Fruit fly (Drosophila melanogaster) whole organism, embryonic: ENCODE data around the gene Blm.
A peak's percentile ranks its signal among the peaks of the same experiment; 100 is the strongest.

ENCODE experiments used
- ATbp ChIP-seq: fragments of 200-800 bp; sonication (Bioruptor generic); optimal IDR thresholded peaks from 2 replicates; lab custom pipeline; 2017; ENCODE audit warnings: missing biosample characterization, mild to moderate bottlenecking, missing genetic modification characterization, missing genetic modification reagents
- CG11456 ChIP-seq: fragments of 200-800 bp; sonication (Bioruptor generic); IDR thresholded peaks from 3 replicates; pipeline ENCODE4 v1.3.6; 2022; ENCODE audit warnings: missing biosample characterization, missing genetic modification characterization
- CG11504 ChIP-seq: fragments of 200-800 bp; sonication (Bioruptor generic); optimal IDR thresholded peaks from 3 replicates; lab custom pipeline; 2019; ENCODE audit warnings: missing biosample characterization, mild to moderate bottlenecking, missing genetic modification characterization, moderate library complexity
- CG11723 ChIP-seq: fragments of 200-800 bp; sonication (Bioruptor generic); optimal IDR thresholded peaks from 2 replicates; lab custom pipeline; 2017; ENCODE audit warnings: missing biosample characterization, mild to moderate bottlenecking, missing genetic modification characterization
- CG12299 ChIP-seq: fragments of 200-800 bp; sonication (Bioruptor generic); optimal IDR thresholded peaks from 2 replicates; lab custom pipeline; 2018; ENCODE audit warnings: missing biosample characterization, mild to moderate bottlenecking, missing genetic modification characterization
- CG12391 ChIP-seq: fragments of 200-800 bp; sonication (Bioruptor generic); optimal IDR thresholded peaks from 3 replicates; lab custom pipeline; 2018; ENCODE audit warnings: missing biosample characterization, mild to moderate bottlenecking, missing genetic modification characterization, moderate library complexity
- CG13296 ChIP-seq: fragments of 200-800 bp; sonication (Bioruptor generic); optimal IDR thresholded peaks from 3 replicates; lab custom pipeline; 2018; ENCODE audit warnings: missing biosample characterization, mild to moderate bottlenecking, missing genetic modification characterization
- CG15601 ChIP-seq: fragments of 200-800 bp; sonication (Bioruptor generic); optimal IDR thresholded peaks from 3 replicates; lab custom pipeline; 2019; ENCODE audit warnings: missing biosample characterization, mild to moderate bottlenecking, missing genetic modification characterization, moderate library complexity
- CG1603 ChIP-seq: fragments of 200-800 bp; sonication (Bioruptor generic); optimal IDR thresholded peaks from 2 replicates; lab custom pipeline; 2019; ENCODE audit warnings: missing biosample characterization, mild to moderate bottlenecking, missing genetic modification characterization, moderate library complexity
- CG16815 ChIP-seq: fragments of 200-800 bp; sonication (Bioruptor generic); optimal IDR thresholded peaks from 3 replicates; lab custom pipeline; 2017; ENCODE audit warnings: missing biosample characterization, mild to moderate bottlenecking, missing genetic modification characterization
- CG1792 ChIP-seq: fragments of 200-800 bp; sonication (Bioruptor generic); optimal IDR thresholded peaks from 2 replicates; lab custom pipeline; 2016; ENCODE audit warnings: missing biosample characterization, missing genetic modification characterization
- CG18011 ChIP-seq: fragments of 200-800 bp; sonication (Bioruptor generic); optimal IDR thresholded peaks from 2 replicates; lab custom pipeline; 2017; ENCODE audit warnings: missing biosample characterization, missing genetic modification characterization, mild to moderate bottlenecking, moderate library complexity, missing genotype
- CG2129 ChIP-seq: fragments of 200-800 bp; sonication (Bioruptor generic); IDR thresholded peaks from 2 replicates; pipeline ENCODE4 v1.3.6; 2022; ENCODE audit warnings: missing biosample characterization, missing genetic modification characterization; ENCODE audit not compliant: partially characterized antibody
- CG2202 ChIP-seq: fragments of 200-800 bp; sonication (Bioruptor generic); optimal IDR thresholded peaks from 2 replicates; lab custom pipeline; 2018; ENCODE audit warnings: missing biosample characterization, mild to moderate bottlenecking, missing genetic modification characterization
- CG34224 ChIP-seq: fragments of 200-800 bp; sonication (Bioruptor generic); IDR thresholded peaks from 3 replicates; pipeline ENCODE4 v1.3.6; 2022; ENCODE audit warnings: missing biosample characterization, missing genetic modification characterization; ENCODE audit not compliant: partially characterized antibody
- CG34376 ChIP-seq: fragments of 200-800 bp; sonication (Bioruptor generic); optimal IDR thresholded peaks from 2 replicates; lab custom pipeline; 2018; ENCODE audit warnings: missing biosample characterization, mild to moderate bottlenecking, missing genetic modification characterization
- CG4617 ChIP-seq: fragments of 200-800 bp; sonication (Bioruptor generic); optimal IDR thresholded peaks from 3 replicates; lab custom pipeline; 2016; ENCODE audit warnings: missing biosample characterization, missing genetic modification characterization, borderline replicate concordance
- CG4730 ChIP-seq: fragments of 200-800 bp; sonication (Bioruptor generic); IDR thresholded peaks from 2 replicates; pipeline ENCODE4 v1.3.6; 2022; ENCODE audit warnings: missing biosample characterization, missing genetic modification characterization
- CG5953 ChIP-seq: fragments of 200-800 bp; sonication (Bioruptor generic); IDR thresholded peaks from 2 replicates; pipeline ENCODE4 v1.3.6; 2022; ENCODE audit warnings: missing biosample characterization, missing genetic modification characterization
- CG6254 ChIP-seq: fragments of 200-800 bp; sonication (Bioruptor generic); optimal IDR thresholded peaks from 3 replicates; lab custom pipeline; 2017; ENCODE audit warnings: mild to moderate bottlenecking, missing biosample characterization, missing genetic modification reagents, missing genetic modification characterization
- CG6654 ChIP-seq: fragments of 200-800 bp; sonication (Bioruptor generic); optimal IDR thresholded peaks from 2 replicates; lab custom pipeline; 2017; ENCODE audit warnings: missing biosample characterization, mild to moderate bottlenecking, missing genetic modification characterization
- CG6813 ChIP-seq: fragments of 200-800 bp; sonication (Bioruptor generic); optimal IDR thresholded peaks from 2 replicates; lab custom pipeline; 2017; ENCODE audit warnings: missing biosample characterization, missing genetic modification characterization, mild to moderate bottlenecking, moderate library complexity, missing genetic modification reagents
- CG8290 ChIP-seq, 3 experiments: fragments of 200-800 bp; sonication (Bioruptor generic); optimal IDR thresholded peaks; 2 replicates each; lab custom pipeline; 2016 to 2019; ENCODE audit warnings: missing biosample characterization in 3 of 3, missing genetic modification characterization in 3 of 3, mild to moderate bottlenecking in 2 of 3, moderate library complexity in 1 of 3
- CG8359 ChIP-seq: fragments of 200-800 bp; sonication (Bioruptor generic); optimal IDR thresholded peaks from 2 replicates; lab custom pipeline; 2017; ENCODE audit warnings: missing biosample characterization, mild to moderate bottlenecking, missing genetic modification characterization, borderline replicate concordance
- D19B ChIP-seq: fragments of 200-800 bp; sonication (Bioruptor generic); optimal IDR thresholded peaks from 2 replicates; lab custom pipeline; 2017; ENCODE audit warnings: missing biosample characterization, mild to moderate bottlenecking, missing genetic modification characterization
- Dbx ChIP-seq: fragments of 200-800 bp; sonication (Bioruptor generic); IDR thresholded peaks from 3 replicates; pipeline ENCODE4 v1.3.6; 2022; ENCODE audit warnings: missing biosample characterization, missing genetic modification characterization
- Doc2 ChIP-seq: fragments of 200-800 bp; sonication (Bioruptor generic); IDR thresholded peaks from 2 replicates; pipeline ENCODE4 v1.3.6; 2022; ENCODE audit warnings: missing biosample characterization, missing genetic modification characterization
- E2f1 ChIP-seq: fragments of 200-800 bp; sonication (Bioruptor generic); IDR thresholded peaks from 2 replicates; pipeline ENCODE4 v1.3.6; 2022; ENCODE audit warnings: missing biosample characterization, missing genetic modification characterization
- Ets65A ChIP-seq: fragments of 200-800 bp; sonication (Bioruptor generic); peaks from one replicate; lab custom pipeline; 2016; ENCODE audit warnings: missing biosample characterization, missing genetic modification characterization
- HLH3B ChIP-seq: fragments of 200-800 bp; sonication (Bioruptor generic); IDR thresholded peaks from 2 replicates; pipeline ENCODE4 v1.3.6; 2022; ENCODE audit warnings: missing biosample characterization, missing genetic modification characterization
- Med ChIP-seq: fragments of 200-800 bp; sonication (Bioruptor generic); peaks from one replicate; lab custom pipeline; 2016; ENCODE audit warnings: missing biosample characterization, missing genetic modification characterization, mild to moderate bottlenecking, inconsistent platforms, moderate library complexity
- Myb ChIP-seq: fragments of 200-800 bp; sonication (Bioruptor generic); optimal IDR thresholded peaks from 2 replicates; lab custom pipeline; 2016; ENCODE audit warnings: missing biosample characterization, missing genetic modification characterization
- Nf-YB ChIP-seq: fragments of 200-800 bp; sonication (Bioruptor generic); optimal IDR thresholded peaks from 3 replicates; lab custom pipeline; 2019; ENCODE audit warnings: missing biosample characterization, mild to moderate bottlenecking, missing genetic modification characterization, moderate library complexity
- Poxn ChIP-seq: fragments of 200-800 bp; sonication (Bioruptor generic); IDR thresholded peaks from 2 replicates; pipeline ENCODE4 v1.3.6; 2022; ENCODE audit warnings: missing biosample characterization, missing genetic modification characterization
- Side ChIP-seq: fragments of 200-800 bp; sonication (Bioruptor generic); optimal IDR thresholded peaks from 2 replicates; lab custom pipeline; 2016; ENCODE audit warnings: missing biosample characterization, missing genetic modification characterization
- Six4 ChIP-seq: fragments of 200-800 bp; sonication (Bioruptor generic); optimal IDR thresholded peaks from 2 replicates; lab custom pipeline; 2016; ENCODE audit warnings: missing biosample characterization, missing genetic modification characterization
- Xbp1 ChIP-seq: fragments of 200-800 bp; sonication (Bioruptor generic); optimal IDR thresholded peaks from 3 replicates; lab custom pipeline; 2016; ENCODE audit warnings: missing biosample characterization, mild to moderate bottlenecking, missing genetic modification characterization
- bab2 ChIP-seq: fragments of 200-800 bp; sonication (Bioruptor generic); optimal IDR thresholded peaks from 2 replicates; lab custom pipeline; 2016; ENCODE audit warnings: missing biosample characterization, missing genetic modification characterization
- br ChIP-seq: fragments of >200 bp; optimal IDR thresholded peaks from 2 replicates; lab custom pipeline; 2017
- ci ChIP-seq: fragments of 200-800 bp; sonication (Bioruptor generic); IDR thresholded peaks from 3 replicates; pipeline ENCODE4 v1.3.6; 2022; ENCODE audit warnings: missing biosample characterization, missing genetic modification characterization
- crc ChIP-seq: fragments of 200-800 bp; sonication (Bioruptor generic); optimal IDR thresholded peaks from 2 replicates; lab custom pipeline; 2016; ENCODE audit warnings: missing biosample characterization, missing genetic modification characterization
- esg ChIP-seq: fragments of 200-800 bp; sonication (Bioruptor generic); conservative IDR thresholded peaks from 2 replicates; pipeline ENCODE4 v1.3.6; 2022; ENCODE audit warnings: missing biosample characterization, missing genetic modification characterization
- eyg ChIP-seq: fragments of 200-800 bp; sonication (Bioruptor generic); optimal IDR thresholded peaks from 3 replicates; lab custom pipeline; 2016; ENCODE audit warnings: missing biosample characterization, missing genetic modification characterization
- gem ChIP-seq: fragments of 200-800 bp; sonication (Bioruptor generic); optimal IDR thresholded peaks from 2 replicates; lab custom pipeline; 2019; ENCODE audit warnings: missing biosample characterization, mild to moderate bottlenecking, missing genetic modification characterization, moderate library complexity
- jing ChIP-seq: fragments of 200-800 bp; sonication (Bioruptor generic); optimal IDR thresholded peaks from 2 replicates; lab custom pipeline; 2018; ENCODE audit warnings: missing biosample characterization, mild to moderate bottlenecking, missing genetic modification characterization
- ken ChIP-seq: fragments of 200-800 bp; sonication (Bioruptor generic); IDR thresholded peaks from 3 replicates; pipeline ENCODE4 v1.3.6; 2022; ENCODE audit warnings: missing biosample characterization, missing genetic modification characterization
- phol ChIP-seq: fragments of 200-800 bp; sonication (Bioruptor generic); optimal IDR thresholded peaks from 3 replicates; lab custom pipeline; 2018; ENCODE audit warnings: missing biosample characterization, mild to moderate bottlenecking, missing genetic modification characterization, moderate library complexity
- sens-2 ChIP-seq: fragments of 200-800 bp; sonication (Bioruptor generic); IDR thresholded peaks from 2 replicates; pipeline ENCODE4 v1.3.6; 2022; ENCODE audit warnings: missing biosample characterization, missing genetic modification characterization
- slbo ChIP-seq: fragments of 200-800 bp; sonication (Bioruptor generic); IDR thresholded peaks from 2 replicates; pipeline ENCODE4 v1.3.6; 2022; ENCODE audit warnings: missing biosample characterization, missing genetic modification characterization

The Blm gene

DNA sequence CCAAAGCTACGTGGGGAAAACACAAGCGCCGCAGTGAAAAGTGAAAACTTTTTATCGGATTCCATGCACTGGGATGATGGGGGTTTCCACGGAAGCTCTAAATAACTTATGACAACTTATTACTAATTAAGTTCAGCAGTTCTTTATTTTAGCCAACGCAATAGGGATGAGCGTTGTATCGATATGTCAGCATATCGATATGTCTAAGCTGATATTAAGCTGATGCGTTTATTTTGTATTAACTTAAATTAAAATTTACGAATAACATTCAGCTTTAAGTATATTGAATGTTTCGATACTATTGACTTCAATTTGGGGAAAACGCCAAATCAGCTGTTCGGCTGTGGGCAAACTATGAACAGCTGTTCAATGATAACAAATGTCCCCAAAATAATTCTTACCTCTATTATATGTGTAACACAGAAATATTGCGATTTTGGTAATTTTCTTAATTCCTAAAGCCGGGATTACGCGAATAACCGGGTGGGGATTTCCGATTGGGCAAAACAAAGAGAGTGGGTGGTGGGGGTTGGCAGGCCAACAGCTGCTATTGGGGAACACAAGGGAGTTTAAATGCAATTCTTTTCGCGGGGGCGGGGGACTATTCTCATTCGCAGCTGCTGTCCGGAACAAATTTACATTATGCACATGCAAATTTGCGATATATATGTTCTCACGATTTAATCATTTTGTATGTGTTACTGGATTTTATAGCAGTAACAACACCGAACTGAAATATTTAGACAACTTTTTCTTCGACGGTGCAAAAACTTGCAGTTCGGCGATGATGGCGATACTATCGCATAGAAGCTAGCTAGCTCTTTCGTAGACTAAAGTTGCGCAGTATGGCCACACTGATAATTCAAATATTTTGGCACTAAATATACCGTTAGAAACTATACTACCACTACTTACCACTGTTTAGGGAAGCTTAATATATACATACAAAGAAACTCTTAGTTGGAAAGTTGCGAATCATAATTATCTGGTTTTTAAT, 8.0 kb upstream of the Blm start, which contains the start of gene CG6923 (continued):
- TF ChIP-seq esg (no peak), CG15601 (tag; lab: Kevin White, UChicago) (no peak), CG11504 (tag; lab: Kevin White, UChicago) (no peak), CG11723 (GFP tag; lab: Kevin White, UChicago) (no peak), Side (GFP tag; lab: Kevin White, UChicago) (no peak), CG34376 (GFP tag; lab: Kevin White, UChicago) (no peak), Myb (GFP tag; lab: Kevin White, UChicago) (peak; percentile 92), Doc2 (GFP tag; lab: Robert Waterston, UW) (no peak), eyg (GFP tag; lab: Kevin White, UChicago) (no peak), CG4617 (GFP tag; lab: Kevin White, UChicago) (peak; percentile 51), br (no peak), E2f1 (GFP tag; lab: Robert Waterston, UW) (no peak), ci (GFP tag; lab: Robert Waterston, UW) (no peak), CG18011 (no peak), jing (GFP tag; lab: Kevin White, UChicago) (no peak), ATbp (no peak), CG1792 (GFP tag; lab: Kevin White, UChicago) (no peak), CG8359 (GFP tag; lab: Kevin White, UChicago) (no peak), HLH3B (GFP tag; lab: Robert Waterston, UW) (no peak), gem (tag; lab: Kevin White, UChicago) (no peak), CG6813 (GFP tag; lab: Kevin White, UChicago) (no peak), bab2 (no peak), CG8290 (GFP tag; optimal IDR thresholded peaks at IDR 0.05; lab: Kevin White, UChicago) (no peak), CG8290 (tag; optimal IDR thresholded peaks at IDR 0.05; lab: Kevin White, UChicago) (no peak), CG2202 (tag; lab: Kevin White, UChicago) (no peak), sens-2 (no peak), Xbp1 (GFP tag; lab: Kevin White, UChicago) (no peak), Med (GFP tag; lab: Kevin White, UChicago) (peak; percentile 74), CG11456 (GFP tag; lab: Robert Waterston, UW) (no peak), CG13296 (GFP tag; lab: Kevin White, UChicago) (no peak), CG6654 (GFP tag; lab: Kevin White, UChicago) (no peak), CG6254 (GFP tag; lab: Kevin White, UChicago) (no peak), Poxn (GFP tag; lab: Robert Waterston, UW) (no peak), ken (GFP tag; lab: Robert Waterston, UW) (no peak), slbo (GFP tag; lab: Robert Waterston, UW) (peak; percentile 25; the same call in 1 of the 2 replicates), CG4730 (GFP tag; lab: Robert Waterston, UW) (no peak), D19B (GFP tag; lab: Kevin White, UChicago) (no peak), CG12299 (tag; lab: Kevin White, UChicago) (no peak), phol (tag; lab: Kevin White, UChicago) (peak; percentile 23), Six4 (GFP tag; lab: Kevin White, UChicago) (no peak), Nf-YB (GFP tag; lab: Kevin White, UChicago) (peak; percentile 68), CG1603 (tag; lab: Kevin White, UChicago) (peak; percentile 70), CG16815 (GFP tag; lab: Kevin White, UChicago) (no peak), Dbx (GFP tag; lab: Robert Waterston, UW) (no peak), Ets65A (GFP tag; lab: Kevin White, UChicago) (peak; percentile 66), CG12391 (tag; lab: Kevin White, UChicago) (no peak), crc (GFP tag; lab: Kevin White, UChicago) (no peak), CG34224 (GFP tag; lab: Robert Waterston, UW) (peak; percentile 74), CG5953 (GFP tag; lab: Robert Waterston, UW) (no peak), CG2129 (GFP tag; lab: Robert Waterston, UW) (peak; percentile 81)
